Worm (Caenorhabditis elegans): ENCODE measurements around the gene C17F4.7.

- TF ChIP-seq him-1 (tag; optimal IDR thresholded peaks at IDR 0.05) (no peak), dao-5 (tag; optimal IDR thresholded peaks at IDR 0.05) (no peak)
These were observed 11.1 kb downstream of the C17F4.7 start, which contains the start of gene C17F4.8 for ce11 chrII:3234725-3235124.
